Fruit fly (Drosophila melanogaster): ENCODE measurements around the gene Cht5.

Cht5 gene

dm6 chr3R:13793979-13794665, 26.8 kb downstream of the Cht5 start (continued):
- TF ChIP-seq dsx (GFP tag; optimal IDR thresholded peaks at IDR 0.05; ENCODE audit: poor library complexity, severe bottlenecking) (no peak), CG10631 (GFP tag; optimal IDR thresholded peaks at IDR 0.05) (peak; percentile 56), pdm3 (GFP tag; optimal IDR thresholded peaks at IDR 0.05) (peak; percentile 64), acj6 (GFP tag; optimal IDR thresholded peaks at IDR 0.05) (peak; percentile 72), CG3919 (GFP tag; optimal IDR thresholded peaks at IDR 0.05) (peak; percentile 50), CG11762 (GFP tag; optimal IDR thresholded peaks at IDR 0.05; ENCODE audit: insufficient read depth) (peak; percentile 10), CG34406 (GFP tag; optimal IDR thresholded peaks at IDR 0.05) (peak; percentile 83), Sox15 (GFP tag; optimal IDR thresholded peaks at IDR 0.05) (peak; percentile 55), CG10669 (GFP tag; optimal IDR thresholded peaks at IDR 0.05) (no peak), CG4318 (GFP tag; optimal IDR thresholded peaks at IDR 0.05) (peak; percentile 51), CG9139 (GFP tag; optimal IDR thresholded peaks at IDR 0.05) (no peak), topi (GFP tag; optimal IDR thresholded peaks at IDR 0.05) (peak; percentile 83), CG8319 (GFP tag; optimal IDR thresholded peaks at IDR 0.05) (peak; percentile 67), Eip93F (GFP tag; optimal IDR thresholded peaks at IDR 0.05) (peak; percentile 87), Gug (GFP tag; IDR thresholded peaks at IDR 0.05) (no peak), CG15336 (GFP tag; IDR thresholded peaks at IDR 0.05) (peak; percentile 56), Eip78C (GFP tag) (peak; percentile 81), CG6276 (GFP tag; optimal IDR thresholded peaks at IDR 0.05) (peak; percentile 54), Hr38 (GFP tag; optimal IDR thresholded peaks at IDR 0.05) (no peak), fd59A (GFP tag; optimal IDR thresholded peaks at IDR 0.05) (no peak), net (GFP tag; optimal IDR thresholded peaks at IDR 0.05) (peak; percentile 55), CG32006 (GFP tag; optimal IDR thresholded peaks at IDR 0.05) (peak; percentile 68), spab (GFP tag; optimal IDR thresholded peaks at IDR 0.05) (no peak), esn (GFP tag; optimal IDR thresholded peaks at IDR 0.05) (peak; percentile 87), OdsH (GFP tag; optimal IDR thresholded peaks at IDR 0.05) (peak; percentile 80), CG8632 (GFP tag; optimal IDR thresholded peaks at IDR 0.05) (peak; percentile 68), svp (GFP tag) (peak; percentile 69), CG11902 (GFP tag; optimal IDR thresholded peaks at IDR 0.05) (peak; percentile 58), Sox14 (GFP tag; optimal IDR thresholded peaks at IDR 0.05) (peak; percentile 37), Sox102F (GFP tag; optimal IDR thresholded peaks at IDR 0.05) (peak; percentile 84), Ets21C (GFP tag; optimal IDR thresholded peaks at IDR 0.05) (peak; percentile 72)

- TF ChIP-seq fkh (GFP tag; optimal IDR thresholded peaks at IDR 0.05) (peak; percentile 26), CG8632 (GFP tag; optimal IDR thresholded peaks at IDR 0.05) (no peak), CG8319 (GFP tag; optimal IDR thresholded peaks at IDR 0.05) (no peak), net (GFP tag; optimal IDR thresholded peaks at IDR 0.05) (no peak), Eip75B (GFP tag; optimal IDR thresholded peaks at IDR 0.05) (peak; percentile 48), acj6 (GFP tag; optimal IDR thresholded peaks at IDR 0.05) (no peak), lz (GFP tag; optimal IDR thresholded peaks at IDR 0.05) (no peak), CG16779 (tag; optimal IDR thresholded peaks at IDR 0.05) (no peak), svp (GFP tag) (peak; percentile 71), Gug (GFP tag; IDR thresholded peaks at IDR 0.05) (no peak), CG15336 (GFP tag; IDR thresholded peaks at IDR 0.05) (peak; percentile 35; the same call in 1 of the 2 replicates), CG11902 (GFP tag; optimal IDR thresholded peaks at IDR 0.05) (no peak), CG11294 (GFP tag; IDR thresholded peaks at IDR 0.05) (no peak), Ets21C (GFP tag; optimal IDR thresholded peaks at IDR 0.05) (no peak), CG6854 (GFP tag; optimal IDR thresholded peaks at IDR 0.05) (peak; percentile 18), dsx (GFP tag; optimal IDR thresholded peaks at IDR 0.05; ENCODE audit: poor library complexity, severe bottlenecking) (peak; percentile 77), Lpt (GFP tag; optimal IDR thresholded peaks at IDR 0.05) (peak; percentile 23), Hr39 (GFP tag; optimal IDR thresholded peaks at IDR 0.05) (no peak), Blimp-1 (GFP tag; optimal IDR thresholded peaks at IDR 0.05) (peak; percentile 6), CG10631 (GFP tag; optimal IDR thresholded peaks at IDR 0.05) (no peak), pdm3 (GFP tag; optimal IDR thresholded peaks at IDR 0.05) (no peak), Sox102F (GFP tag; optimal IDR thresholded peaks at IDR 0.05) (no peak), CG10669 (GFP tag; optimal IDR thresholded peaks at IDR 0.05) (no peak), Met (GFP tag; optimal IDR thresholded peaks at IDR 0.05) (peak; percentile 23), CG6163 (GFP tag; IDR thresholded peaks at IDR 0.05) (peak; percentile 58; the same call in 2 of the 3 replicates), CG34406 (GFP tag; optimal IDR thresholded peaks at IDR 0.05) (peak; percentile 9), CG31627 (GFP tag; optimal IDR thresholded peaks at IDR 0.05) (no peak), ss (GFP tag; optimal IDR thresholded peaks at IDR 0.05) (peak; percentile 26 to 35), CG3919 (GFP tag; optimal IDR thresholded peaks at IDR 0.05) (peak; percentile 19), Eip78C (GFP tag) (peak; percentile 83), eg (GFP tag; IDR thresholded peaks at IDR 0.05) (no peak; the same call in 2 of the 3 replicates), Sox14 (GFP tag; optimal IDR thresholded peaks at IDR 0.05) (peak; percentile 27), CG6808 (GFP tag; optimal IDR thresholded peaks at IDR 0.05) (no peak), Hr38 (GFP tag; optimal IDR thresholded peaks at IDR 0.05) (no peak), CG11762 (GFP tag; optimal IDR thresholded peaks at IDR 0.05; ENCODE audit: insufficient read depth) (no peak), CG6276 (GFP tag; optimal IDR thresholded peaks at IDR 0.05) (peak; percentile 10)
These were observed 27.3 kb downstream of the Cht5 start for dm6 chr3R:13794666-13795055.

Data from whole organism, prepupa.